Worm (Caenorhabditis elegans) whole organism, L4/young adult: ENCODE results near the gene ipla-6.

Experiments
- W03F9.2 ChIP-seq: fragments of 150-350 bp; optimal IDR thresholded peaks from 2 replicates; lab custom pipeline; 2014; ENCODE audit warnings: missing biosample characterization, missing genetic modification characterization
- dao-5 ChIP-seq: sonication (generic microtip); optimal IDR thresholded peaks from 2 replicates; lab custom pipeline; 2016; ENCODE audit warnings: missing genotype, missing genetic modification characterization, moderate library complexity, missing compliant biosample characterization
- him-1 ChIP-seq: sonication (generic microtip); optimal IDR thresholded peaks from 2 replicates; lab custom pipeline; 2016; ENCODE audit warnings: missing genotype, missing genetic modification reagents, missing genetic modification characterization, missing compliant biosample characterization

DNA sequence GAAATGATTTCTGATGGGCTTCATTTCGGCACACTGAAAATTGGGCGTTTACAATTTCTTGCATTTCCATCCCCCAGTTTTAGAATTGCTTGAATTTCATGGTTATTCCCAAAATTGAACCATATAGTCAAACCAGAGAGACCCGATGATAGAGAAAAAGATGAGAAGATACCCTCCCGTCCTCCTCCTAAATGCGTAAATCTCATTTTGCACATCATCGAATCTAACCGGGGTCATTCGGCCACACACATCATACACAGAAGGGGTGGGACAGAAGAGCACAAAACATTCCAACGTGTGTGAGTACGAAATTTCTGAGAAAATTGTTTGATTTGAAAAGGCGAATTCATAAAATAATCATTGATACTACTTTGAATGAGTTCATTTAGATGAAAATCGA, 26.2 kb downstream of the ipla-6 start:
- TF ChIP-seq dao-5 (tag; lab: Kevin White, UChicago) = no peak
- TF ChIP-seq him-1 (tag; lab: Kevin White, UChicago) = no peak
- TF ChIP-seq W03F9.2 (tag; lab: Kevin White, UChicago) = no peak
